Fruit fly (Drosophila melanogaster) whole organism, pupa: ENCODE data around the gene CG15347.

Experiments
- CG12605 ChIP-seq: fragments of 200-800 bp; sonication (Bioruptor generic); IDR thresholded peaks from 2 replicates; pipeline ENCODE4 v1.3.6; 2022; ENCODE audit warnings: missing biosample characterization, missing genetic modification characterization
- CG14655 ChIP-seq: fragments of 200-800 bp; sonication (Bioruptor generic); optimal IDR thresholded peaks from 3 replicates; lab custom pipeline; 2017; ENCODE audit warnings: mild to moderate bottlenecking, missing biosample characterization, missing genetic modification reagents, missing genetic modification characterization
- CG15710 ChIP-seq: fragments of 200-800 bp; sonication (Bioruptor generic); optimal IDR thresholded peaks from 2 replicates; lab custom pipeline; 2018; ENCODE audit warnings: missing biosample characterization, mild to moderate bottlenecking, missing genetic modification characterization, moderate library complexity
- CG17806 ChIP-seq: fragments of 200-800 bp; sonication (Bioruptor generic); optimal IDR thresholded peaks from 2 replicates; lab custom pipeline; 2018; ENCODE audit warnings: missing biosample characterization, mild to moderate bottlenecking, missing genetic modification characterization, moderate library complexity
- CG32121 ChIP-seq: fragments of 200-800 bp; sonication (Bioruptor generic); IDR thresholded peaks from 2 replicates; pipeline ENCODE4 v1.3.6; 2022; ENCODE audit warnings: missing biosample characterization, missing genetic modification characterization
- CG34367 ChIP-seq: fragments of 200-800 bp; sonication (Bioruptor generic); optimal IDR thresholded peaks from 2 replicates; lab custom pipeline; 2018; ENCODE audit warnings: missing biosample characterization, mild to moderate bottlenecking, missing genetic modification characterization
- CG9948 ChIP-seq: fragments of 200-800 bp; sonication (Bioruptor generic); optimal IDR thresholded peaks from 2 replicates; lab custom pipeline; 2018; ENCODE audit warnings: missing biosample characterization, mild to moderate bottlenecking, missing genetic modification characterization, moderate library complexity
- D1 ChIP-seq: fragments of 200-800 bp; sonication (Bioruptor generic); optimal IDR thresholded peaks from 2 replicates; lab custom pipeline; 2018; ENCODE audit warnings: missing biosample characterization, mild to moderate bottlenecking, missing genetic modification characterization, moderate library complexity
- Pif1B ChIP-seq: fragments of 200-800 bp; sonication (Bioruptor generic); optimal IDR thresholded peaks from 3 replicates; lab custom pipeline; 2016; ENCODE audit warnings: missing biosample characterization, missing genetic modification characterization
- fd96Ca ChIP-seq: fragments of 200-800 bp; sonication (Bioruptor generic); IDR thresholded peaks from 3 replicates; pipeline ENCODE4 v1.3.6; 2022; ENCODE audit warnings: missing biosample characterization, missing genetic modification characterization
- gl ChIP-seq: fragments of 200-800 bp; sonication (Bioruptor generic); optimal IDR thresholded peaks from 2 replicates; lab custom pipeline; 2018; ENCODE audit warnings: missing biosample characterization, mild to moderate bottlenecking, missing genetic modification characterization

DNA sequence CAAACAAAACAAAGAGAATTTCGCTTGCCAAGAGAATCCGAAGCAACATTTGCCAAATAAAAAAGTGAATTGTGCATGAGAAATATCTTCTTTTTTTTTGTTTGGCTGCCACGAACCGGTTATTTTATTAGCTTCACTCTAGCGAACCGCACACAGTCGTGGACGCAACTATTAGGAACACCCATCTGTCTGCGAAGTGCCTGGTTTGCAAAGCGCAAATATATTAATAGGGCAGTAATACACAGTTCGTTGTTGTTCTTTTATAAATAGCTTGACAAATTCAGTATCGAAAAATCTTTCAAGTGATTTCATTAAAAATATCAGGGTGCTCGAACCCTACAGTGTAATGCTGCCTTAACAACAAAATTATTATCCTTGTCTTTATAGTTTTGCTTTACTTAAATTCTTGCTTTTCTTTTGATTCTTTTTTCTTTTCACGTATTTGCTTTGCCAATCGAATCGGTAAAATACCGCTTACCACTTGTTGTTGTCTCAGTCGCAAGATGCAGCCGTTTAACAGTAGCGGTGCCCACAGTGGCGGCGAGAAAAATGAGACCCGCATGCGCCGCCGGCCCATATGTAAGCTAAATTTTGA lies 30.9 kb upstream of the CG15347 start:
- TF ChIP-seq CG14655 (GFP tag; lab: Kevin White, UChicago) (peak; percentile 38), CG32121 (GFP tag; lab: Robert Waterston, UW) (0 out of 2 replicates have a peak, but pooled peaks have one; percentile 21), CG17806 (tag; lab: Kevin White, UChicago) (peak; percentile 12), D1 (tag; lab: Kevin White, UChicago) (no peak), fd96Ca (peak; percentile 63), CG34367 (tag; lab: Kevin White, UChicago) (peak; percentile 34), CG15710 (peak; percentile 38), CG12605 (GFP tag; lab: Robert Waterston, UW) (0 out of 2 replicates have a peak, but pooled peaks have one; percentile 25), gl (tag; lab: Kevin White, UChicago) (no peak), CG9948 (tag; lab: Kevin White, UChicago) (peak; percentile 41), Pif1B (GFP tag; lab: Kevin White, UChicago) (peak; percentile 10)
